Worm (Caenorhabditis elegans) whole organism, L4 larva: ENCODE results near the gene aakb-2.

Experiments
- D1046.2 ChIP-seq: fragments of 200-800 bp; sonication (Bioruptor generic); IDR thresholded peaks from 2 replicates; pipeline ENCODE4 v1.3.6; 2022; ENCODE audit warnings: missing genetic modification characterization, missing compliant biosample characterization
- F10B5.3 ChIP-seq: sonication (generic microtip); optimal IDR thresholded peaks from 2 replicates; lab custom pipeline; 2016; ENCODE audit warnings: mild to moderate bottlenecking, missing genetic modification characterization, missing compliant biosample characterization
- T20F7.1 ChIP-seq: fragments of 200-800 bp; sonication (Bioruptor generic); optimal IDR thresholded peaks from 2 replicates; lab custom pipeline; 2018; ENCODE audit warnings: mild to moderate bottlenecking, missing genetic modification characterization, missing compliant biosample characterization
- Y48G9A.11 ChIP-seq: fragments of 200-800 bp; sonication (Bioruptor generic); IDR thresholded peaks from 2 replicates; pipeline ENCODE4 v1.3.6; 2022; ENCODE audit warnings: missing genetic modification reagents, missing genetic modification characterization, missing compliant biosample characterization
- Y75B8A.6 ChIP-seq: fragments of 200-800 bp; sonication (Bioruptor generic); IDR thresholded peaks from 2 replicates; pipeline ENCODE4 v1.3.6; 2022; ENCODE audit warnings: missing genetic modification reagents, missing genetic modification characterization, missing compliant biosample characterization
- aha-1 ChIP-seq: fragments of 150-350 bp; peaks from one replicate; lab custom pipeline; 2014; ENCODE audit warnings: missing biosample characterization, missing genetic modification characterization
- aly-2 ChIP-seq: sonication (generic microtip); optimal IDR thresholded peaks from 2 replicates; lab custom pipeline; 2018; ENCODE audit warnings: missing biosample characterization, missing genetic modification characterization
- ceh-32 ChIP-seq: sonication (generic microtip); optimal IDR thresholded peaks from 2 replicates; lab custom pipeline; 2016; ENCODE audit warnings: mild to moderate bottlenecking, missing genetic modification characterization, missing compliant biosample characterization; ENCODE audit not compliant: poor library complexity
- ceh-62 ChIP-seq: sonication (generic microtip); optimal IDR thresholded peaks from 2 replicates; lab custom pipeline; 2017; ENCODE audit warnings: missing biosample characterization, missing genetic modification characterization
- ceh-82 ChIP-seq: sonication (generic microtip); optimal IDR thresholded peaks from 2 replicates; lab custom pipeline; 2017; ENCODE audit warnings: missing biosample characterization, missing genetic modification characterization
- ces-1 ChIP-seq: fragments of 150-350 bp; sonication (generic microtip); optimal IDR thresholded peaks from 4 replicates; lab custom pipeline; 2014; ENCODE audit warnings: missing biosample characterization, missing genetic modification reagents, missing genetic modification characterization
- ctbp-1 ChIP-seq: fragments of 200-800 bp; sonication (Bioruptor generic); IDR thresholded peaks from 2 replicates; pipeline ENCODE4 v1.3.6; 2022; ENCODE audit warnings: missing genetic modification reagents, missing genetic modification characterization, missing compliant biosample characterization
- daf-19 ChIP-seq: fragments of 200-800 bp; sonication (Bioruptor generic); conservative IDR thresholded peaks from 2 replicates; pipeline ENCODE4 v1.3.6; 2022; ENCODE audit warnings: missing genetic modification characterization, missing compliant biosample characterization
- dmd-6 ChIP-seq: fragments of 200-800 bp; sonication (Bioruptor generic); IDR thresholded peaks from 2 replicates; pipeline ENCODE4 v1.3.6; 2022; ENCODE audit warnings: missing genetic modification reagents, missing genetic modification characterization, missing compliant biosample characterization
- dmd-8 ChIP-seq: fragments of 200-800 bp; sonication (Bioruptor generic); IDR thresholded peaks from 2 replicates; pipeline ENCODE4 v1.3.6; 2022; ENCODE audit warnings: missing genetic modification characterization, missing compliant biosample characterization
- duxl-1 ChIP-seq: sonication (generic microtip); optimal IDR thresholded peaks from 2 replicates; lab custom pipeline; 2016; ENCODE audit warnings: mild to moderate bottlenecking, missing genetic modification characterization, moderate library complexity, missing compliant biosample characterization; ENCODE audit not compliant: poor library complexity
- dve-1 ChIP-seq: sonication (generic microtip); optimal IDR thresholded peaks from 2 replicates; lab custom pipeline; 2017; ENCODE audit warnings: antibody characterized with exemption, mild to moderate bottlenecking, missing genetic modification characterization, missing compliant biosample characterization; ENCODE audit not compliant: insufficient read depth
- fkh-10 ChIP-seq: fragments of 150-350 bp; optimal IDR thresholded peaks from 2 replicates; lab custom pipeline; 2014; ENCODE audit warnings: missing biosample characterization, missing genetic modification reagents, missing genetic modification characterization
- hlh-11 ChIP-seq: fragments of 200-800 bp; sonication (Bioruptor generic); optimal IDR thresholded peaks from 2 replicates; lab custom pipeline; 2018; ENCODE audit warnings: mild to moderate bottlenecking, missing genetic modification characterization, missing compliant biosample characterization
- hlh-30 ChIP-seq: sonication (generic microtip); optimal IDR thresholded peaks from 2 replicates; lab custom pipeline; 2017; ENCODE audit warnings: antibody characterized with exemption, mild to moderate bottlenecking, missing genetic modification characterization, missing compliant biosample characterization; ENCODE audit not compliant: insufficient read depth
- hmg-1.1 ChIP-seq: fragments of 200-800 bp; sonication (Bioruptor generic); IDR thresholded peaks from 2 replicates; pipeline ENCODE4 v1.3.6; 2022; ENCODE audit warnings: missing genetic modification reagents, missing genetic modification characterization, missing compliant biosample characterization
- jun-1 ChIP-seq: fragments of 150-350 bp; optimal IDR thresholded peaks from 2 replicates; lab custom pipeline; 2014; ENCODE audit warnings: missing biosample characterization, missing genetic modification reagents, missing genetic modification characterization
- lin-1 ChIP-seq: fragments of 200-800 bp; sonication (Bioruptor generic); IDR thresholded peaks from 2 replicates; pipeline ENCODE4 v1.3.6; 2022; ENCODE audit warnings: missing genetic modification reagents, missing genetic modification characterization, missing compliant biosample characterization
- lin-13 ChIP-seq: fragments of 150-350 bp; optimal IDR thresholded peaks from 2 replicates; lab custom pipeline; 2014; ENCODE audit warnings: missing biosample characterization, missing genetic modification reagents, missing genetic modification characterization
- lin-15B ChIP-seq: fragments of 150-350 bp; sonication (generic microtip); optimal IDR thresholded peaks from 3 replicates; lab custom pipeline; 2014; ENCODE audit warnings: missing biosample characterization, missing genetic modification characterization
- lin-39 ChIP-seq: fragments of 150-350 bp; optimal IDR thresholded peaks from 2 replicates; lab custom pipeline; 2014; ENCODE audit warnings: missing biosample characterization, missing genetic modification reagents, missing genetic modification characterization
- mdl-1 ChIP-seq, 2 experiments: fragments of 150-350 bp in 1 of 2; sonication (generic microtip) in 1 of 2; optimal IDR thresholded peaks; 2 replicates each; lab custom pipeline; 2014 to 2017; ENCODE audit warnings: missing biosample characterization in 2 of 2, missing genetic modification characterization in 2 of 2
- mep-1 ChIP-seq: fragments of 150-350 bp; sonication (generic microtip); optimal IDR thresholded peaks from 3 replicates; lab custom pipeline; 2014; ENCODE audit warnings: missing biosample characterization, missing genetic modification characterization
- mes-2 ChIP-seq: sonication (generic microtip); optimal IDR thresholded peaks from 2 replicates; lab custom pipeline; 2016; ENCODE audit warnings: missing genotype, mild to moderate bottlenecking, missing genetic modification characterization, missing compliant biosample characterization; ENCODE audit not compliant: poor library complexity, severe bottlenecking
- mxl-3 ChIP-seq: fragments of 200-800 bp; sonication (Bioruptor generic); optimal IDR thresholded peaks from 2 replicates; lab custom pipeline; 2018; ENCODE audit warnings: mild to moderate bottlenecking, missing genetic modification characterization, missing compliant biosample characterization
- nhr-10 ChIP-seq: fragments of 150-350 bp; optimal IDR thresholded peaks from 2 replicates; lab custom pipeline; 2014; ENCODE audit warnings: missing biosample characterization, missing genetic modification characterization
- nhr-237 ChIP-seq: sonication (generic microtip); optimal IDR thresholded peaks from 2 replicates; lab custom pipeline; 2017; ENCODE audit warnings: missing biosample characterization, missing genetic modification characterization
- nhr-28 ChIP-seq: fragments of 150-350 bp; optimal IDR thresholded peaks from 2 replicates; lab custom pipeline; 2014; ENCODE audit warnings: missing biosample characterization, missing genetic modification characterization
- nhr-76 ChIP-seq: fragments of 150-350 bp; optimal IDR thresholded peaks from 2 replicates; lab custom pipeline; 2014; ENCODE audit warnings: missing biosample characterization, missing genetic modification characterization
- pha-4 ChIP-seq, 2 experiments: fragments of 150-350 bp in 1 of 2; fragments of 200-800 bp in 1 of 2; sonication (Bioruptor generic) in 1 of 2; IDR thresholded peaks in 1 of 2; optimal IDR thresholded peaks in 1 of 2; 2 replicates each; pipeline versions ENCODE4 v1.3.6 to Lab custom; 2014 to 2022; ENCODE audit warnings: missing genetic modification characterization in 2 of 2, missing genetic modification reagents in 2 of 2, missing biosample characterization in 1 of 2, missing compliant biosample characterization in 1 of 2
- pqm-1 ChIP-seq: sonication (generic microtip); optimal IDR thresholded peaks from 2 replicates; lab custom pipeline; 2017; ENCODE audit warnings: missing biosample characterization, missing genetic modification characterization
- rbr-2 ChIP-seq: sonication (generic microtip); optimal IDR thresholded peaks from 2 replicates; lab custom pipeline; 2016; ENCODE audit warnings: missing genotype, missing genetic modification characterization, missing compliant biosample characterization
- saeg-2 ChIP-seq: fragments of 200-800 bp; sonication (Bioruptor generic); IDR thresholded peaks from 2 replicates; pipeline ENCODE4 v1.3.6; 2022; ENCODE audit warnings: missing genetic modification reagents, missing genetic modification characterization, missing compliant biosample characterization
- set-16 ChIP-seq: fragments of 200-800 bp; sonication (Bioruptor generic); IDR thresholded peaks from 2 replicates; pipeline ENCODE4 v1.3.6; 2022; ENCODE audit warnings: missing genetic modification reagents, missing genetic modification characterization, missing compliant biosample characterization
- snpc-1.2 ChIP-seq: fragments of 200-800 bp; sonication (Bioruptor generic); IDR thresholded peaks from 2 replicates; pipeline ENCODE4 v1.3.6; 2022; ENCODE audit warnings: missing genetic modification reagents, missing genetic modification characterization, missing compliant biosample characterization
- tag-97 ChIP-seq: fragments of 200-800 bp; sonication (Bioruptor generic); IDR thresholded peaks from 2 replicates; pipeline ENCODE4 v1.3.6; 2022; ENCODE audit warnings: missing genetic modification characterization, missing compliant biosample characterization
- tra-1 ChIP-seq: fragments of 200-800 bp; sonication (Bioruptor generic); IDR thresholded peaks from 2 replicates; pipeline ENCODE4 v1.3.6; 2022; ENCODE audit warnings: missing genetic modification reagents, missing genetic modification characterization, missing compliant biosample characterization
- unc-62 ChIP-seq, 3 experiments: fragments of 150-350 bp in 1 of 3; sonication (generic microtip); optimal IDR thresholded peaks in 2 of 3; peaks in 1 of 3; 1 replicate in 1 of 3; 2 replicates in 2 of 3; lab custom pipeline; 2014 to 2017; ENCODE audit warnings: missing biosample characterization in 3 of 3, missing genetic modification characterization in 3 of 3, missing genetic modification reagents in 3 of 3, missing genotype in 1 of 3
- vab-7 ChIP-seq: fragments of 200-800 bp; sonication (Bioruptor generic); IDR thresholded peaks from 2 replicates; pipeline ENCODE4 v1.3.6; 2022; ENCODE audit warnings: missing genetic modification reagents, missing genetic modification characterization, missing compliant biosample characterization
- zag-1 ChIP-seq: fragments of 150-350 bp; optimal IDR thresholded peaks from 2 replicates; lab custom pipeline; 2014; ENCODE audit warnings: missing biosample characterization, missing genetic modification characterization
- zfp-2 ChIP-seq: sonication (generic microtip); optimal IDR thresholded peaks from 2 replicates; lab custom pipeline; 2016; ENCODE audit warnings: mild to moderate bottlenecking, missing genetic modification characterization, missing compliant biosample characterization
- ztf-11 ChIP-seq: fragments of 150-350 bp; optimal IDR thresholded peaks from 2 replicates; lab custom pipeline; 2014; ENCODE audit warnings: missing biosample characterization, missing genetic modification characterization
- ztf-7 ChIP-seq: fragments of 150-350 bp; optimal IDR thresholded peaks from 2 replicates; lab custom pipeline; 2014; ENCODE audit warnings: missing biosample characterization, missing genetic modification characterization

Gene aakb-2

DNA sequence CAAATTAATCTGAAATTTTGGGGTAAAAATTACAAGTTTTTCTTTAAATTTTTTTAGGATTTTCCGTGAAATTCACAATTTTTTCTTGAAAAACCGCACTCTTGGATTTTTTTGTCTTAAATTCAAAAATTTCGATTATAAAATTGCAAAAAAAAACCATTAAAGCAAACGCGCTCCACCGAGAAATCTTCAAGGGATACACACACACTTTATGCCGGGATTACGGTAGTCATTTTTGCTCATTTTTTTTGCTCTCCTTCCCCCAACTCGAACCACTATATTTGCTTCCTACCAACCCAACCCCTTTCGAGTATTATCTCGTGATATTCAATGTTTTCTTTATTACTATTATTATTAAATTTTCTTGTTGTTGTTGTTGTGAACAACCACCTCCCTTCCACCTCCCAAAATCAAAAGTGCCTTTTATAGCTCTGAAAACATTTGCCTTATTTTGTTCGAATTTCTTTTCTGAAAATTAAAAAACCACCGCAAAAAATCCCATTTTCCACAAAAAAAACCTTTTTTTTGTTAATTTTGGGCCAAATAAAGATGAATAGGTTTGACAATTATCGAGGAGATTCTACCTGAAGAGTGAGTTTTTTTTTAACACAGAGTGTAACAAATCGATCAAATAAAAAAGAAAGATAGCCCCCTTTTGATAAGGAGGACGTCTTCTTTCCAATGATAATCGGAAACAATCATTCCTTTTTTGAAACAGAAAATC, 14.9 kb downstream of the aakb-2 start, which contains the start of gene Y47D3A.32 (continued):
- TF ChIP-seq mxl-3 (no peak), ceh-62 (no peak)

DNA sequence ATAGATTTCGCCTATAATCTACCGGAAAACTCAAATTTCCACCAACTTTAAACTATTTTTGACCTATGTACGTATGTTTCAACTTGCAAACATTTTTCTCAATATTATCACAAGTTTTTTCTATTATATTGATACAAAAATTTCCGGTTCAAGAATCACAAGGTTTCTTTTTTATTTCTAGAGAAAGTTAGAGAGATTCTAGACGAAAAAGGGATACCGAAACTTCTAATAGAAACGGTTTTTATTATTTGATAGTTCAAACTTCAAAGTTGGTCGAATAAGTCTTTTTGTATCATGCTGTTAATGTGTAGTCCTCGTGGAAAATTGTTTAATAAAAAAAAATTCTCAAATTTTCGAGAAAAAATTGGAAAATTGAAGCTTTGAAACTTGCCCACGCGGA, 18.1 kb downstream of the aakb-2 start:
- TF ChIP-seq lin-15B = no peak
- no peak for TF ChIP-seq pha-4 (GFP tag; IDR thresholded peaks at IDR 0.05; lab: Robert Waterston, UW)
- no peak for TF ChIP-seq pha-4 (tag; optimal IDR thresholded peaks at IDR 0.05; lab: Kevin White, UChicago)
- TF ChIP-seq mes-2 = no peak
- TF ChIP-seq nhr-76 (tag; lab: Kevin White, UChicago) = no peak
- no peak for TF ChIP-seq lin-13
- peak; percentile 8 for TF ChIP-seq T20F7.1 (GFP tag; lab: Kevin White, UChicago)
- no peak for TF ChIP-seq D1046.2
- TF ChIP-seq mep-1 = peak; percentile 27
- no peak for TF ChIP-seq tag-97 (GFP tag; lab: Robert Waterston, UW)
- TF ChIP-seq ztf-11 (tag; lab: Kevin White, UChicago) = no peak
- no peak for TF ChIP-seq lin-1 (GFP tag; lab: Robert Waterston, UW)
- no peak for TF ChIP-seq hlh-11
- TF ChIP-seq daf-19 (GFP tag; lab: Robert Waterston, UW) = no peak
- no peak for TF ChIP-seq fkh-10 (GFP tag; lab: Kevin White, UChicago)
- no peak for TF ChIP-seq saeg-2 (GFP tag; lab: Robert Waterston, UW)
- peak; percentile 58 for TF ChIP-seq hlh-30 (tag; lab: Kevin White, UChicago)
- TF ChIP-seq Y75B8A.6 (GFP tag; lab: Robert Waterston, UW) = no peak
- TF ChIP-seq unc-62 (GFP tag; optimal IDR thresholded peaks at IDR 0.05 in 1 of 2; lab: Kevin White, UChicago) = peak in 1 of 2 experiments; percentile 21
- TF ChIP-seq unc-62 (tag; optimal IDR thresholded peaks at IDR 0.05; lab: Kevin White, UChicago) = no peak
- no peak for TF ChIP-seq nhr-10 (tag; lab: Kevin White, UChicago)
- 0 out of 2 replicates have a peak, but pooled peaks have one; percentile 11 for TF ChIP-seq dmd-6 (GFP tag; lab: Robert Waterston, UW)
- no peak for TF ChIP-seq dmd-8 (GFP tag; lab: Robert Waterston, UW)
- no peak for TF ChIP-seq zag-1
- TF ChIP-seq ctbp-1 (GFP tag; lab: Robert Waterston, UW) = no peak
- no peak for TF ChIP-seq ceh-82
- TF ChIP-seq hmg-1.1 (GFP tag; lab: Robert Waterston, UW) = no peak
- TF ChIP-seq Y48G9A.11 (GFP tag; lab: Robert Waterston, UW) = no peak
- no peak for TF ChIP-seq ces-1 (GFP tag; lab: Kevin White, UChicago)
- TF ChIP-seq nhr-28 (tag; lab: Kevin White, UChicago) = peak; percentile 12
- no peak for TF ChIP-seq set-16 (GFP tag; lab: Robert Waterston, UW)
- TF ChIP-seq snpc-1.2 (GFP tag; lab: Robert Waterston, UW) = no peak
- no peak for TF ChIP-seq vab-7 (GFP tag; lab: Robert Waterston, UW)
- TF ChIP-seq zfp-2 (tag; lab: Kevin White, UChicago) = no peak
- no peak for TF ChIP-seq aly-2 (tag; lab: Kevin White, UChicago)
- TF ChIP-seq pqm-1 (tag; lab: Kevin White, UChicago) = no peak
- no peak for TF ChIP-seq ztf-7 (tag; lab: Kevin White, UChicago)
- TF ChIP-seq nhr-237 (tag; lab: Kevin White, UChicago) = no peak
- no peak for TF ChIP-seq mdl-1 (tag; optimal IDR thresholded peaks at IDR 0.05; lab: Kevin White, UChicago)
- TF ChIP-seq F10B5.3 (tag; lab: Kevin White, UChicago) = no peak
- no peak for TF ChIP-seq lin-39 (tag; lab: Kevin White, UChicago)
- TF ChIP-seq jun-1 (tag; lab: Kevin White, UChicago) = no peak
- peak; percentile 17 for TF ChIP-seq aha-1
- no peak for TF ChIP-seq tra-1 (GFP tag; lab: Robert Waterston, UW)
- no peak for TF ChIP-seq ceh-32 (tag; lab: Kevin White, UChicago)
- no peak for TF ChIP-seq rbr-2 (tag; lab: Kevin White, UChicago)
- no peak for TF ChIP-seq duxl-1 (tag; lab: Kevin White, UChicago)
- peak; percentile 22 for TF ChIP-seq dve-1 (tag; lab: Kevin White, UChicago)
